Fruit fly (Drosophila melanogaster): ENCODE measurements around the gene CG14244.

dm6 chr3R:26700125-26700524, 25.8 kb upstream of the CG14244 start:
- TF ChIP-seq ss (GFP tag; optimal IDR thresholded peaks at IDR 0.05): no peak
- TF ChIP-seq Smox (GFP tag; optimal IDR thresholded peaks at IDR 0.05): no peak
- no peak for TF ChIP-seq CG3032 (tag; optimal IDR thresholded peaks at IDR 0.05)
- no peak for TF ChIP-seq CG6854 (GFP tag; optimal IDR thresholded peaks at IDR 0.05)
- no peak for TF ChIP-seq achi (GFP tag; optimal IDR thresholded peaks at IDR 0.05)

Measured in whole organism, prepupa.